Worm (Caenorhabditis elegans): ENCODE results near the gene F53A2.9.

ce11 chrIII:13370980-13371379 lies 11.8 kb upstream of the F53A2.9 start, which contains the start of gene T03F6.9:
- TF ChIP-seq bed-3 (GFP tag; optimal IDR thresholded peaks at IDR 0.05) (no peak), elt-1 (tag; optimal IDR thresholded peaks at IDR 0.05; ENCODE audit: borderline replicate concordance, insufficient read depth) (no peak), elt-3 (tag; optimal IDR thresholded peaks at IDR 0.05) (no peak)
